Worm (Caenorhabditis elegans): ENCODE results near the gene cni-1.

DNA sequence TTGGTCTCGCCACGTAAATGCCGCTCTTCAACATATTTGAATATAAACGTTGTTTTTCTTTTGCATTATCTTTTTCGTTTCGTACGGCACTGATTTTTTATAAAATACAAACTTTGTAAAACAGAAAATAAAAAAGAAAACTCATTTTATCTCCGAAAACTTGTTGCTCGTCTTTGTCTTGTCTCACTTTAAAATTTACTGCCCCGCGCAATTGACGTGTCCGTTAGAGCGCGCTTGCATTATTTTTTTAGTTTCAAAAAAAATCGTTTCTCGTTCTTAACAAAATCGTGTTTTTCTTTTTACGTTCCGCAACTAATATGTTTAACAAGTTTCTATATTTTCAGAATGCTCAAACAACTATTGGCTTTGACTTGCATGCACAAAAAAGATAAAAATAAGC, 27.6 kb upstream of the cni-1 start, which contains the start of gene noca-1:
- TF ChIP-seq nhr-76 (tag; optimal IDR thresholded peaks at IDR 0.05) (no peak), nhr-43 (tag; optimal IDR thresholded peaks at IDR 0.05; ENCODE audit: poor library complexity, severe bottlenecking) (no peak), ZK546.5 (tag; optimal IDR thresholded peaks at IDR 0.05) (no peak), jun-1 (tag; optimal IDR thresholded peaks at IDR 0.05) (no peak), nhr-237 (tag; optimal IDR thresholded peaks at IDR 0.05) (no peak), ceh-28 (tag; optimal IDR thresholded peaks at IDR 0.05) (no peak), pha-4 (tag; optimal IDR thresholded peaks at IDR 0.05) (no peak), nhr-23 (tag; optimal IDR thresholded peaks at IDR 0.05) (no peak), nhr-77 (tag; optimal IDR thresholded peaks at IDR 0.05) (no peak), zag-1 (tag; optimal IDR thresholded peaks at IDR 0.05) (no peak)
